Worm (Caenorhabditis elegans) whole organism, late embryonic: ENCODE measurements around the gene T10B10.8.

Source experiments
- C08G9.2 ChIP-seq: sonication (generic microtip); optimal IDR thresholded peaks from 2 replicates; lab custom pipeline; 2016; ENCODE audit warnings: mild to moderate bottlenecking, missing genetic modification characterization, moderate library complexity, missing compliant biosample characterization
- F13H6.1 ChIP-seq: sonication (generic microtip); optimal IDR thresholded peaks from 2 replicates; lab custom pipeline; 2016; ENCODE audit warnings: missing genetic modification characterization, missing compliant biosample characterization
- elt-2 ChIP-seq: sonication (generic microtip); optimal IDR thresholded peaks from 2 replicates; lab custom pipeline; 2016; ENCODE audit warnings: missing genetic modification reagents, missing genetic modification characterization, missing compliant biosample characterization
- fkh-10 ChIP-seq: fragments of 150-350 bp; optimal IDR thresholded peaks from 2 replicates; lab custom pipeline; 2014; ENCODE audit warnings: missing biosample characterization, missing genetic modification reagents, missing genetic modification characterization
- hlh-6 ChIP-seq: sonication (generic microtip); optimal IDR thresholded peaks from 2 replicates; lab custom pipeline; 2016; ENCODE audit warnings: missing genotype, missing genetic modification characterization, missing compliant biosample characterization
- lim-6 ChIP-seq: sonication (generic microtip); optimal IDR thresholded peaks from 2 replicates; lab custom pipeline; 2016; ENCODE audit warnings: missing genetic modification characterization, missing compliant biosample characterization
- mec-3 ChIP-seq: sonication (generic microtip); optimal IDR thresholded peaks from 2 replicates; lab custom pipeline; 2016; ENCODE audit warnings: borderline replicate concordance, missing genetic modification characterization, missing compliant biosample characterization
- nfya-1 ChIP-seq: sonication (generic microtip); optimal IDR thresholded peaks from 2 replicates; lab custom pipeline; 2017; ENCODE audit warnings: missing genetic modification characterization, mild to moderate bottlenecking, missing compliant biosample characterization, antibody characterized with exemption, moderate library complexity
- nhr-11 ChIP-seq: fragments of 150-350 bp; optimal IDR thresholded peaks from 2 replicates; lab custom pipeline; 2014; ENCODE audit warnings: missing biosample characterization, missing genetic modification characterization
- npax-4 ChIP-seq: sonication (generic microtip); optimal IDR thresholded peaks from 2 replicates; lab custom pipeline; 2016; ENCODE audit warnings: missing genetic modification characterization, missing compliant biosample characterization
- ref-2 ChIP-seq: sonication (generic microtip); optimal IDR thresholded peaks from 2 replicates; lab custom pipeline; 2016; ENCODE audit warnings: missing genetic modification characterization, missing compliant biosample characterization
- sox-2 ChIP-seq: fragments of 200-800 bp; sonication (Bioruptor generic); IDR thresholded peaks from 2 replicates; pipeline ENCODE4 v1.3.6; 2022; ENCODE audit warnings: missing genetic modification reagents, missing genetic modification characterization, missing compliant biosample characterization
- sox-4 ChIP-seq: sonication (generic microtip); optimal IDR thresholded peaks from 2 replicates; lab custom pipeline; 2017; ENCODE audit warnings: mild to moderate bottlenecking, missing genetic modification characterization, inconsistent platforms, missing compliant biosample characterization
- syd-9 ChIP-seq: sonication (generic microtip); optimal IDR thresholded peaks from 2 replicates; lab custom pipeline; 2016; ENCODE audit warnings: mild to moderate bottlenecking, missing genetic modification characterization, moderate library complexity, missing compliant biosample characterization

DNA sequence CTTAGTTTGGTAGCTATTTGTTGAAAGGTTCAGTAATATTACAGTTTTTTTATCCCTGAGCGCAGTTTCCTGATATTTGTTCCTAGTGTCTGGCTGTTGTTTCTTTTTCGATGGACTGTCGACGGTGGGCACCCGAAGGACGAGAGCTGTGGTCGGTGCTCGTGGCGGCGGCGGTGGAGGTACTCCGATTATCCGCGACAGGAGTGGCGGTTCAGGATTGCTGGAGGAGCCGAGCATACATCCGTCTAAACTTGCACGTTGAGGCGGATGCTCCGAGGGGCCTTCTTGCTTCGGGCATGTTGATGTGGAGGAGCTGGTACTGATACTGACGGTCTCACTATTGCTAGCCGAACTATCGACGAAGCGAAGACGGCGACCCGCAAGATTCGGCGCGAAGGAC, 38.7 kb downstream of the T10B10.8 start:
- TF ChIP-seq ref-2 (tag; lab: Kevin White, UChicago) (no peak), nfya-1 (no peak), lim-6 (tag; lab: Kevin White, UChicago) (no peak), sox-2 (GFP tag; lab: Robert Waterston, UW) (no peak), nhr-11 (tag; lab: Kevin White, UChicago) (no peak), hlh-6 (tag; lab: Kevin White, UChicago) (no peak), F13H6.1 (tag; lab: Kevin White, UChicago) (no peak), npax-4 (tag; lab: Kevin White, UChicago) (no peak), syd-9 (no peak), C08G9.2 (no peak), fkh-10 (GFP tag; lab: Kevin White, UChicago) (no peak), sox-4 (no peak), mec-3 (no peak), elt-2 (tag; lab: Kevin White, UChicago) (no peak)
